Worm (Caenorhabditis elegans) whole organism, early embryonic: ENCODE data around the gene ttbk-2.2.

ENCODE experiments used
- ceh-36 ChIP-seq: sonication (generic microtip); optimal IDR thresholded peaks from 2 replicates; lab custom pipeline; 2016; ENCODE audit warnings: missing genetic modification characterization, inconsistent platforms, missing compliant biosample characterization
- hmbx-1 ChIP-seq: sonication (generic microtip); optimal IDR thresholded peaks from 2 replicates; lab custom pipeline; 2016; ENCODE audit warnings: mild to moderate bottlenecking, missing genetic modification characterization, missing compliant biosample characterization
- hmg-4 ChIP-seq: fragments of 200-800 bp; sonication (Bioruptor generic); optimal IDR thresholded peaks from 2 replicates; lab custom pipeline; 2018; ENCODE audit warnings: mild to moderate bottlenecking, missing genetic modification characterization, missing compliant biosample characterization
- tbx-11 ChIP-seq: fragments of 200-800 bp; sonication (Bioruptor generic); IDR thresholded peaks from 2 replicates; pipeline ENCODE4 v1.3.6; 2022; ENCODE audit warnings: missing genetic modification characterization, missing compliant biosample characterization

DNA sequence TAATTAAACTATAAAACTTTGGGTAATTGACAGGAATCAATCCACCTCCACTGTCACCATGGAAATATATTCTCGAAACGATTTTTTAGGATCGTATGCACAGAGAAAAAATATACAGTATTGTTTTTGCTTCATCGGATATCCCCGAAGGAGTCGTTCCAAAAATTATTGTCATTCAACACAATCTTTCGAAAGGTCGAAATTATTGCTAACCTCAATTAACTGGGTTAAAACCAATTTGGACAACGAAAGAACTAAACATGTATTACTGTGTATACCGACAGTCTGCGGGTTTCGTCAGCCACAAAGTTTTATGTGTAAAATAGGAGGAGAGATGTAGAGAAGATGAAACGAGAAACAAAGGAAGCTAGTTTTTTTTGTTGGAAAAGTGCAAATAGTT, 3.5 kb downstream of the ttbk-2.2 start:
- TF ChIP-seq ceh-36 (tag; lab: Kevin White, UChicago) (no peak), tbx-11 (no peak), hmbx-1 (no peak), hmg-4 (GFP tag; lab: Kevin White, UChicago) (no peak)
